Fruit fly (Drosophila melanogaster) whole organism: ENCODE measurements around the gene CG43401.

Experiments
- Dll ChIP-seq: fragments of >200 bp; optimal IDR thresholded peaks from 2 replicates; lab custom pipeline; 2017
- EcR ChIP-seq, 2 experiments: fragments of >200 bp; optimal IDR thresholded peaks; 2 replicates each; lab custom pipeline; 2017; ENCODE audit warnings: missing biosample characterization in 2 of 2, missing genetic modification characterization in 2 of 2, missing genetic modification reagents in 2 of 2
- pan ChIP-seq: fragments of >200 bp; optimal IDR thresholded peaks from 2 replicates; lab custom pipeline; 2017
- psq ChIP-seq: fragments of >200 bp; optimal IDR thresholded peaks from 2 replicates; lab custom pipeline; 2017
- usp ChIP-seq: fragments of >200 bp; optimal IDR thresholded peaks from 2 replicates; lab custom pipeline; 2017; ENCODE audit warnings: missing biosample characterization, missing genetic modification characterization, mixed read lengths

DNA sequence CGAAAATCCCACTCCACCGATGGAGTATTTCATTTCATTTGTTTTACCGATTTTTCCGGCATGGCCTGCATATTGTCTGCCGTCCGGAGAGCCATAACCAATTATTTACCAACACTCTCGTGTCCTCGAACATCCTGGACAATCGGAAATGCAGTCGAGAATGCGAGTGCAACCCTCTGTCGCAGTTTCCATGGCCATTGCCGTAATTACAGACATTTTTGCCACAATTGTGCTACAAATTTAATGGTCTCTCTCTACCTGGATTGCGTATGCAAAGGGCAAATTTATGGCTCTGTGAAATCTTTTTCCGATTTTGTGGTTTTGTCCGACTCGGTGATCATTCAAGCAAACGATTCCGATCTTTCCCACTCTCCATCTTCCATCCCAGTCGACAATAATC is 1.3 kb downstream of the CG43401 start:
- TF ChIP-seq usp (no peak), EcR (GFP tag; optimal IDR thresholded peaks at IDR 0.05; lab: Kevin White, UChicago) (no peak), pan (lab: Kevin White, UChicago) (no peak), psq (no peak), Dll (lab: Kevin White, UChicago) (no peak)
